Fruit fly (Drosophila melanogaster) whole organism, embryonic: ENCODE measurements around the gene CG13088.
A peak's percentile ranks its signal among the peaks of the same experiment; 100 is the strongest.

Experiments used
- ATbp ChIP-seq: fragments of 200-800 bp; sonication (Bioruptor generic); optimal IDR thresholded peaks from 2 replicates; lab custom pipeline; 2017; ENCODE audit warnings: missing biosample characterization, mild to moderate bottlenecking, missing genetic modification characterization, missing genetic modification reagents
- Antp ChIP-seq: fragments of 200-800 bp; sonication (Bioruptor generic); optimal IDR thresholded peaks from 3 replicates; lab custom pipeline; 2016; ENCODE audit warnings: missing biosample characterization, missing genetic modification characterization
- Atf3 ChIP-seq: fragments of 200-800 bp; sonication (Bioruptor generic); optimal IDR thresholded peaks from 3 replicates; lab custom pipeline; 2016; ENCODE audit warnings: missing biosample characterization, missing genetic modification characterization
- CG10366 ChIP-seq: fragments of 200-800 bp; sonication (Bioruptor generic); IDR thresholded peaks from 2 replicates; pipeline ENCODE4 v1.3.6; 2022; ENCODE audit warnings: missing biosample characterization, missing genetic modification characterization
- CG10462 ChIP-seq: fragments of 200-800 bp; sonication (Bioruptor generic); optimal IDR thresholded peaks from 2 replicates; lab custom pipeline; 2016; ENCODE audit warnings: missing biosample characterization, missing genetic modification characterization
- CG10654 ChIP-seq: fragments of 200-800 bp; sonication (Bioruptor generic); optimal IDR thresholded peaks from 2 replicates; lab custom pipeline; 2016; ENCODE audit warnings: missing biosample characterization, missing genetic modification characterization
- CG13775 ChIP-seq: fragments of 200-800 bp; sonication (Bioruptor generic); optimal IDR thresholded peaks from 3 replicates; lab custom pipeline; 2017; ENCODE audit warnings: missing biosample characterization, mild to moderate bottlenecking, missing genetic modification characterization
- CG15011 ChIP-seq: fragments of 200-800 bp; sonication (Bioruptor generic); optimal IDR thresholded peaks from 3 replicates; lab custom pipeline; 2018; ENCODE audit warnings: missing biosample characterization, mild to moderate bottlenecking, missing genetic modification characterization
- CG15696 ChIP-seq: fragments of 200-800 bp; sonication (Bioruptor generic); optimal IDR thresholded peaks from 2 replicates; lab custom pipeline; 2019; ENCODE audit warnings: missing biosample characterization, mild to moderate bottlenecking, missing genetic modification characterization, moderate library complexity
- CG2712 ChIP-seq: fragments of 200-800 bp; optimal IDR thresholded peaks from 3 replicates; lab custom pipeline; 2019; ENCODE audit warnings: missing biosample characterization, mild to moderate bottlenecking, missing genetic modification characterization, moderate library complexity
- CG30020 ChIP-seq: fragments of 200-800 bp; optimal IDR thresholded peaks from 2 replicates; lab custom pipeline; 2019; ENCODE audit warnings: missing biosample characterization, mild to moderate bottlenecking, missing genetic modification characterization, moderate library complexity
- CG32532 ChIP-seq: fragments of 200-800 bp; sonication (Bioruptor generic); IDR thresholded peaks from 2 replicates; pipeline ENCODE4 v1.3.6; 2022; ENCODE audit warnings: missing biosample characterization, missing genetic modification characterization
- CG6272 ChIP-seq: fragments of 200-800 bp; sonication (Bioruptor generic); IDR thresholded peaks from 2 replicates; pipeline ENCODE4 v1.3.6; 2022; ENCODE audit warnings: missing biosample characterization, missing genetic modification characterization
- CG6813 ChIP-seq: fragments of 200-800 bp; sonication (Bioruptor generic); optimal IDR thresholded peaks from 2 replicates; lab custom pipeline; 2017; ENCODE audit warnings: missing biosample characterization, missing genetic modification characterization, mild to moderate bottlenecking, moderate library complexity, missing genetic modification reagents
- CG7556 ChIP-seq: fragments of 200-800 bp; sonication (Bioruptor generic); optimal IDR thresholded peaks from 2 replicates; lab custom pipeline; 2017; ENCODE audit warnings: missing biosample characterization, mild to moderate bottlenecking, missing genetic modification characterization
- CG7786 ChIP-seq: fragments of 200-800 bp; sonication (Bioruptor generic); optimal IDR thresholded peaks from 2 replicates; lab custom pipeline; 2016; ENCODE audit warnings: missing biosample characterization, missing genetic modification characterization
- CG7987 ChIP-seq: fragments of 200-800 bp; sonication (Bioruptor generic); optimal IDR thresholded peaks from 2 replicates; lab custom pipeline; 2018; ENCODE audit warnings: missing biosample characterization, mild to moderate bottlenecking, missing genetic modification characterization, moderate library complexity
- CG8765 ChIP-seq: fragments of 200-800 bp; sonication (Bioruptor generic); IDR thresholded peaks from 2 replicates; pipeline ENCODE4 v1.3.6; 2022; ENCODE audit warnings: missing biosample characterization, missing genetic modification characterization
- CG9817 ChIP-seq: fragments of 200-800 bp; sonication (Bioruptor generic); optimal IDR thresholded peaks from 2 replicates; lab custom pipeline; 2018; ENCODE audit warnings: missing biosample characterization, mild to moderate bottlenecking, missing genetic modification characterization, moderate library complexity
- CTCF ChIP-seq: fragments of 200-800 bp; sonication (Bioruptor generic); optimal IDR thresholded peaks from 2 replicates; lab custom pipeline; 2017; ENCODE audit warnings: missing biosample characterization, mild to moderate bottlenecking, missing genetic modification characterization, moderate library complexity
- Chrac-16 ChIP-seq: fragments of 200-800 bp; sonication (Bioruptor generic); optimal IDR thresholded peaks from 3 replicates; lab custom pipeline; 2016; ENCODE audit warnings: missing biosample characterization, missing genetic modification characterization
- Doc2 ChIP-seq: fragments of 200-800 bp; sonication (Bioruptor generic); IDR thresholded peaks from 2 replicates; pipeline ENCODE4 v1.3.6; 2022; ENCODE audit warnings: missing biosample characterization, missing genetic modification characterization
- GATAe ChIP-seq: fragments of 200-800 bp; sonication (Bioruptor generic); conservative IDR thresholded peaks from 2 replicates; pipeline ENCODE4 v1.3.6; 2022; ENCODE audit warnings: missing biosample characterization, missing genetic modification characterization
- Gug ChIP-seq: fragments of 200-800 bp; sonication (Bioruptor generic); IDR thresholded peaks from 4 replicates; pipeline ENCODE4 v1.3.6; 2022; ENCODE audit warnings: missing biosample characterization, missing genetic modification characterization
- Hmx ChIP-seq: fragments of 200-800 bp; sonication (Bioruptor generic); optimal IDR thresholded peaks from 2 replicates; lab custom pipeline; 2016; ENCODE audit warnings: missing biosample characterization, missing genetic modification characterization
- Jarid2 ChIP-seq: fragments of 200-800 bp; sonication (Bioruptor generic); optimal IDR thresholded peaks from 3 replicates; lab custom pipeline; 2017; ENCODE audit warnings: mild to moderate bottlenecking, missing biosample characterization, missing genetic modification reagents, missing genetic modification characterization
- Lhr ChIP-seq: fragments of 200-800 bp; sonication (Bioruptor generic); optimal IDR thresholded peaks from 3 replicates; lab custom pipeline; 2017; ENCODE audit warnings: mild to moderate bottlenecking, missing biosample characterization, missing genetic modification reagents, missing genetic modification characterization
- Scr ChIP-seq: fragments of 200-800 bp; sonication (Bioruptor generic); IDR thresholded peaks from 2 replicates; pipeline ENCODE4 v1.3.6; 2022; ENCODE audit warnings: missing biosample characterization, missing genetic modification characterization; ENCODE audit not compliant: partially characterized antibody
- Tbp ChIP-seq: fragments of >200 bp; optimal IDR thresholded peaks from 2 replicates; lab custom pipeline; 2018; ENCODE audit warnings: missing biosample characterization, missing genetic modification characterization
- Usf ChIP-seq: fragments of 200-800 bp; sonication (Bioruptor generic); optimal IDR thresholded peaks from 2 replicates; lab custom pipeline; 2017; ENCODE audit warnings: missing genotype, missing biosample characterization, missing genetic modification characterization
- YL-1 ChIP-seq: fragments of 200-800 bp; sonication (Bioruptor generic); optimal IDR thresholded peaks from 3 replicates; lab custom pipeline; 2017; ENCODE audit warnings: missing biosample characterization, mild to moderate bottlenecking, missing genetic modification characterization
- aop ChIP-seq: fragments of 200-800 bp; sonication (Bioruptor generic); IDR thresholded peaks from 2 replicates; pipeline ENCODE4 v1.3.6; 2022; ENCODE audit warnings: missing biosample characterization, missing genetic modification characterization
- bowl ChIP-seq: fragments of 200-800 bp; sonication (Bioruptor generic); IDR thresholded peaks from 2 replicates; pipeline ENCODE4 v1.3.6; 2022; ENCODE audit warnings: missing biosample characterization, missing genetic modification characterization
- corto ChIP-seq: fragments of 200-800 bp; sonication (Bioruptor generic); optimal IDR thresholded peaks from 2 replicates; lab custom pipeline; 2016; ENCODE audit warnings: missing biosample characterization, mild to moderate bottlenecking, missing genetic modification characterization, moderate library complexity
- crc ChIP-seq: fragments of 200-800 bp; sonication (Bioruptor generic); optimal IDR thresholded peaks from 2 replicates; lab custom pipeline; 2016; ENCODE audit warnings: missing biosample characterization, missing genetic modification characterization
- croc ChIP-seq: fragments of 200-800 bp; sonication (Bioruptor generic); conservative IDR thresholded peaks from 3 replicates; pipeline ENCODE4 v1.3.6; 2022; ENCODE audit warnings: missing biosample characterization, missing genetic modification characterization
- danr ChIP-seq: fragments of 200-800 bp; sonication (Bioruptor generic); IDR thresholded peaks from 2 replicates; pipeline ENCODE4 v1.3.6; 2022; ENCODE audit warnings: missing biosample characterization, missing genetic modification characterization
- dimm ChIP-seq: fragments of 200-800 bp; sonication (Bioruptor generic); IDR thresholded peaks from 2 replicates; pipeline ENCODE4 v1.3.6; 2022; ENCODE audit warnings: missing biosample characterization, missing genetic modification characterization
- exex ChIP-seq: fragments of 200-800 bp; sonication (Bioruptor generic); optimal IDR thresholded peaks from 4 replicates; lab custom pipeline; 2018; ENCODE audit warnings: missing biosample characterization, mild to moderate bottlenecking, missing genetic modification characterization, moderate library complexity
- ftz-f1 ChIP-seq: fragments of 200-800 bp; sonication (Bioruptor generic); optimal IDR thresholded peaks from 2 replicates; lab custom pipeline; 2016; ENCODE audit warnings: missing biosample characterization, missing genetic modification characterization
- gsb ChIP-seq: fragments of 200-800 bp; sonication (Bioruptor generic); IDR thresholded peaks from 2 replicates; pipeline ENCODE4 v1.3.6; 2022; ENCODE audit warnings: missing biosample characterization, missing genetic modification characterization
- hb ChIP-seq: fragments of 200-800 bp; sonication (Bioruptor generic); IDR thresholded peaks from 3 replicates; pipeline ENCODE4 v1.3.6; 2022; ENCODE audit warnings: missing biosample characterization, missing genetic modification characterization; ENCODE audit not compliant: partially characterized antibody
- mld ChIP-seq: fragments of 200-800 bp; sonication (Bioruptor generic); IDR thresholded peaks from 3 replicates; pipeline ENCODE4 v1.3.6; 2022; ENCODE audit warnings: missing biosample characterization, missing genetic modification characterization; ENCODE audit not compliant: partially characterized antibody
- peb ChIP-seq: fragments of 200-800 bp; sonication (Bioruptor generic); IDR thresholded peaks from 2 replicates; pipeline ENCODE4 v1.3.6; 2022; ENCODE audit warnings: missing biosample characterization, missing genetic modification characterization
- pros ChIP-seq: fragments of 200-800 bp; sonication (Bioruptor generic); optimal IDR thresholded peaks from 3 replicates; lab custom pipeline; 2019; ENCODE audit warnings: missing biosample characterization, mild to moderate bottlenecking, missing genetic modification characterization, moderate library complexity
- repo ChIP-seq: fragments of 200-800 bp; sonication (Bioruptor generic); optimal IDR thresholded peaks from 2 replicates; lab custom pipeline; 2016; ENCODE audit warnings: missing biosample characterization, missing genetic modification characterization
- rib ChIP-seq: fragments of 200-800 bp; sonication (Bioruptor generic); IDR thresholded peaks from 2 replicates; pipeline ENCODE4 v1.3.6; 2022; ENCODE audit warnings: missing biosample characterization, missing genetic modification characterization
- scrt ChIP-seq: fragments of 200-800 bp; sonication (Bioruptor generic); optimal IDR thresholded peaks from 2 replicates; lab custom pipeline; 2018; ENCODE audit warnings: missing biosample characterization, mild to moderate bottlenecking, missing genetic modification characterization, moderate library complexity
- sd ChIP-seq: fragments of 200-800 bp; sonication (Bioruptor generic); optimal IDR thresholded peaks from 3 replicates; lab custom pipeline; 2018; ENCODE audit warnings: missing biosample characterization, mild to moderate bottlenecking, missing genetic modification characterization, moderate library complexity
- unpg ChIP-seq: fragments of 200-800 bp; sonication (Bioruptor generic); optimal IDR thresholded peaks from 3 replicates; lab custom pipeline; 2018; ENCODE audit warnings: missing biosample characterization, mild to moderate bottlenecking, missing genetic modification characterization, moderate library complexity
- usp ChIP-seq: fragments of >200 bp; optimal IDR thresholded peaks from 2 replicates; lab custom pipeline; 2017; ENCODE audit warnings: missing biosample characterization, missing genetic modification characterization
- wor ChIP-seq: fragments of 200-800 bp; sonication (Bioruptor generic); IDR thresholded peaks from 2 replicates; pipeline ENCODE4 v1.3.6; 2022; ENCODE audit warnings: missing biosample characterization, missing genetic modification characterization
- zen ChIP-seq: fragments of 200-800 bp; sonication (Bioruptor generic); optimal IDR thresholded peaks from 3 replicates; lab custom pipeline; 2018; ENCODE audit warnings: missing biosample characterization, mild to moderate bottlenecking, missing genetic modification characterization, moderate library complexity

The CG13088 gene

dm6 chr2L:8471667-8472066, 17.1 kb upstream of the CG13088 start (continued):
- TF ChIP-seq zen (tag; lab: Kevin White, UChicago) (peak; percentile 60), CG8765 (GFP tag; lab: Robert Waterston, UW) (no peak), Scr (GFP tag; lab: Robert Waterston, UW) (no peak), usp (GFP tag; lab: Kevin White, UChicago) (no peak), corto (GFP tag; lab: Kevin White, UChicago) (no peak), pros (no peak), Usf (no peak), Chrac-16 (GFP tag; lab: Kevin White, UChicago) (no peak), CG7786 (no peak), CG7987 (GFP tag; lab: Kevin White, UChicago) (no peak), aop (no peak), unpg (GFP tag; lab: Kevin White, UChicago) (peak; percentile 32), wor (no peak), CG30020 (tag; lab: Kevin White, UChicago) (no peak), croc (GFP tag; lab: Robert Waterston, UW) (no peak), exex (tag; lab: Kevin White, UChicago) (no peak), CTCF (GFP tag; lab: Kevin White, UChicago) (no peak), CG10366 (GFP tag; lab: Robert Waterston, UW) (no peak), Jarid2 (GFP tag; lab: Kevin White, UChicago) (no peak), rib (no peak), CG6272 (GFP tag; lab: Robert Waterston, UW) (no peak), CG13775 (GFP tag; lab: Kevin White, UChicago) (no peak), YL-1 (GFP tag; lab: Kevin White, UChicago) (no peak), CG2712 (tag; lab: Kevin White, UChicago) (peak; percentile 72), repo (GFP tag; lab: Kevin White, UChicago) (no peak), gsb (GFP tag; lab: Robert Waterston, UW) (no peak), crc (GFP tag; lab: Kevin White, UChicago) (no peak), ftz-f1 (no peak), ATbp (GFP tag; lab: Kevin White, UChicago) (no peak), dimm (GFP tag; lab: Robert Waterston, UW) (no peak), Atf3 (GFP tag; lab: Kevin White, UChicago) (no peak), mld (GFP tag; lab: Robert Waterston, UW) (no peak), CG15011 (GFP tag; lab: Kevin White, UChicago) (no peak), CG10654 (no peak), Lhr (GFP tag; lab: Kevin White, UChicago) (no peak), peb (GFP tag; lab: Robert Waterston, UW) (no peak), Tbp (GFP tag; lab: Kevin White, UChicago) (no peak), CG9817 (tag; lab: Kevin White, UChicago) (no peak), Gug (GFP tag; lab: Robert Waterston, UW) (no peak), Hmx (GFP tag; lab: Kevin White, UChicago) (no peak), hb (GFP tag; lab: Robert Waterston, UW) (no peak), danr (GFP tag; lab: Robert Waterston, UW) (no peak), bowl (GFP tag; lab: Robert Waterston, UW) (no peak), CG32532 (GFP tag; lab: Robert Waterston, UW) (no peak), sd (no peak), CG15696 (tag; lab: Kevin White, UChicago) (peak; percentile 57), CG10462 (GFP tag; lab: Kevin White, UChicago) (no peak), CG7556 (GFP tag; lab: Kevin White, UChicago) (no peak), scrt (GFP tag; lab: Kevin White, UChicago) (no peak), GATAe (GFP tag; lab: Robert Waterston, UW) (no peak), Antp (GFP tag; lab: Kevin White, UChicago) (no peak), CG6813 (no peak), Doc2 (GFP tag; lab: Robert Waterston, UW) (no peak)
